Worm (Caenorhabditis elegans): ENCODE data around the gene F45E12.5.

F45E12.5 gene

ce11 chrII:7287709-7288108 is 22.2 kb downstream of the F45E12.5 start:
- TF ChIP-seq med-1 (GFP tag; optimal IDR thresholded peaks at IDR 0.05; ENCODE audit: insufficient read depth) (no peak), ref-1 (GFP tag; conservative IDR thresholded peaks at IDR 0.05) (no peak), flt-1 (GFP tag; IDR thresholded peaks at IDR 0.05) (no peak), ztf-23 (GFP tag; IDR thresholded peaks at IDR 0.05) (no peak), tab-1 (GFP tag; IDR thresholded peaks at IDR 0.05) (no peak), T22C8.4 (GFP tag; IDR thresholded peaks at IDR 0.05) (no peak), ztf-29 (GFP tag; IDR thresholded peaks at IDR 0.05) (no peak), cog-1 (tag; optimal IDR thresholded peaks at IDR 0.05) (no peak), klf-2 (GFP tag; conservative IDR thresholded peaks at IDR 0.05) (no peak)

- TF ChIP-seq T22C8.4 (GFP tag; IDR thresholded peaks at IDR 0.05) = no peak
- no peak for TF ChIP-seq med-1 (GFP tag; optimal IDR thresholded peaks at IDR 0.05; ENCODE audit: insufficient read depth)
- no peak for TF ChIP-seq tab-1 (GFP tag; IDR thresholded peaks at IDR 0.05)
- TF ChIP-seq cog-1 (tag; optimal IDR thresholded peaks at IDR 0.05) = no peak
- TF ChIP-seq flt-1 (GFP tag; IDR thresholded peaks at IDR 0.05) = no peak
- no peak for TF ChIP-seq ztf-23 (GFP tag; IDR thresholded peaks at IDR 0.05)
Measured at ce11 chrII:7287140-7287539, 22.8 kb downstream of the F45E12.5 start.

- TF ChIP-seq ztf-29 (GFP tag; IDR thresholded peaks at IDR 0.05) (no peak), flt-1 (GFP tag; IDR thresholded peaks at IDR 0.05) (no peak), ref-1 (GFP tag; conservative IDR thresholded peaks at IDR 0.05) (no peak), ztf-23 (GFP tag; IDR thresholded peaks at IDR 0.05) (no peak), med-1 (GFP tag; optimal IDR thresholded peaks at IDR 0.05; ENCODE audit: insufficient read depth) (no peak), tab-1 (GFP tag; IDR thresholded peaks at IDR 0.05) (no peak), klf-2 (GFP tag; conservative IDR thresholded peaks at IDR 0.05) (no peak), cog-1 (tag; optimal IDR thresholded peaks at IDR 0.05) (no peak), T22C8.4 (GFP tag; IDR thresholded peaks at IDR 0.05) (no peak)
Measured at ce11 chrII:7283063-7283462, 26.9 kb downstream of the F45E12.5 start.

- TF ChIP-seq tab-1 (GFP tag; IDR thresholded peaks at IDR 0.05) = no peak
- no peak for TF ChIP-seq cog-1 (tag; optimal IDR thresholded peaks at IDR 0.05)
- TF ChIP-seq ztf-23 (GFP tag; IDR thresholded peaks at IDR 0.05) = no peak
- no peak for TF ChIP-seq klf-2 (GFP tag; conservative IDR thresholded peaks at IDR 0.05)
Measured at ce11 chrII:7280584-7280983, 29.3 kb downstream of the F45E12.5 start.

- TF ChIP-seq tab-1 (GFP tag; IDR thresholded peaks at IDR 0.05) (no peak), med-1 (GFP tag; optimal IDR thresholded peaks at IDR 0.05; ENCODE audit: insufficient read depth) (no peak), ztf-23 (GFP tag; IDR thresholded peaks at IDR 0.05) (no peak), flt-1 (GFP tag; IDR thresholded peaks at IDR 0.05) (no peak), ztf-29 (GFP tag; IDR thresholded peaks at IDR 0.05) (no peak), cog-1 (tag; optimal IDR thresholded peaks at IDR 0.05) (no peak), ref-1 (GFP tag; conservative IDR thresholded peaks at IDR 0.05) (no peak), klf-2 (GFP tag; conservative IDR thresholded peaks at IDR 0.05) (no peak), T22C8.4 (GFP tag; IDR thresholded peaks at IDR 0.05) (no peak)
Measured at ce11 chrII:7279808-7280207, 30.1 kb downstream of the F45E12.5 start.

ce11 chrII:7277925-7278324 is 32.0 kb downstream of the F45E12.5 start:
- TF ChIP-seq ref-1 (GFP tag; conservative IDR thresholded peaks at IDR 0.05) (no peak), tab-1 (GFP tag; IDR thresholded peaks at IDR 0.05) (no peak)

- TF ChIP-seq ztf-29 (GFP tag; IDR thresholded peaks at IDR 0.05) (no peak), ref-1 (GFP tag; conservative IDR thresholded peaks at IDR 0.05) (no peak), tab-1 (GFP tag; IDR thresholded peaks at IDR 0.05) (no peak), med-1 (GFP tag; optimal IDR thresholded peaks at IDR 0.05; ENCODE audit: insufficient read depth) (no peak), ztf-23 (GFP tag; IDR thresholded peaks at IDR 0.05) (no peak), klf-2 (GFP tag; conservative IDR thresholded peaks at IDR 0.05) (no peak), T22C8.4 (GFP tag; IDR thresholded peaks at IDR 0.05) (no peak)
Measured at ce11 chrII:7277257-7277656, 32.7 kb downstream of the F45E12.5 start.

- TF ChIP-seq ztf-29 (GFP tag; IDR thresholded peaks at IDR 0.05) = no peak
- no peak for TF ChIP-seq T22C8.4 (GFP tag; IDR thresholded peaks at IDR 0.05)
- TF ChIP-seq ztf-23 (GFP tag; IDR thresholded peaks at IDR 0.05) = no peak
- no peak for TF ChIP-seq flt-1 (GFP tag; IDR thresholded peaks at IDR 0.05)
- no peak for TF ChIP-seq ref-1 (GFP tag; conservative IDR thresholded peaks at IDR 0.05)
- no peak for TF ChIP-seq tab-1 (GFP tag; IDR thresholded peaks at IDR 0.05)
- no peak for TF ChIP-seq med-1 (GFP tag; optimal IDR thresholded peaks at IDR 0.05; ENCODE audit: insufficient read depth)
- TF ChIP-seq klf-2 (GFP tag; conservative IDR thresholded peaks at IDR 0.05) = no peak
- no peak for TF ChIP-seq cog-1 (tag; optimal IDR thresholded peaks at IDR 0.05)
Measured at ce11 chrII:7273517-7273916, 36.4 kb downstream of the F45E12.5 start.

- TF ChIP-seq ref-1 (GFP tag; conservative IDR thresholded peaks at IDR 0.05) (no peak), tab-1 (GFP tag; IDR thresholded peaks at IDR 0.05) (no peak), T22C8.4 (GFP tag; IDR thresholded peaks at IDR 0.05) (no peak), ztf-23 (GFP tag; IDR thresholded peaks at IDR 0.05) (no peak), flt-1 (GFP tag; IDR thresholded peaks at IDR 0.05) (no peak), cog-1 (tag; optimal IDR thresholded peaks at IDR 0.05) (no peak), ztf-29 (GFP tag; IDR thresholded peaks at IDR 0.05) (no peak), klf-2 (GFP tag; conservative IDR thresholded peaks at IDR 0.05) (no peak), med-1 (GFP tag; optimal IDR thresholded peaks at IDR 0.05; ENCODE audit: insufficient read depth) (no peak)
Measured at ce11 chrII:7272513-7272912, 37.4 kb downstream of the F45E12.5 start.

- TF ChIP-seq ref-1 (GFP tag; conservative IDR thresholded peaks at IDR 0.05) = no peak
- TF ChIP-seq cog-1 (tag; optimal IDR thresholded peaks at IDR 0.05) = no peak
- TF ChIP-seq ztf-23 (GFP tag; IDR thresholded peaks at IDR 0.05) = no peak
- TF ChIP-seq ztf-29 (GFP tag; IDR thresholded peaks at IDR 0.05) = no peak
- TF ChIP-seq med-1 (GFP tag; optimal IDR thresholded peaks at IDR 0.05; ENCODE audit: insufficient read depth) = no peak
- no peak for TF ChIP-seq T22C8.4 (GFP tag; IDR thresholded peaks at IDR 0.05)
- no peak for TF ChIP-seq tab-1 (GFP tag; IDR thresholded peaks at IDR 0.05)
- TF ChIP-seq flt-1 (GFP tag; IDR thresholded peaks at IDR 0.05) = no peak
- TF ChIP-seq klf-2 (GFP tag; conservative IDR thresholded peaks at IDR 0.05) = no peak
Measured at ce11 chrII:7269783-7270182, 40.1 kb downstream of the F45E12.5 start.

All from whole organism, midembryonic.